Fruit fly (Drosophila melanogaster) whole organism, embryonic: ENCODE results near the gene Torsin.
A peak's percentile ranks its signal among the peaks of the same experiment; 100 is the strongest.

Experiments used
- B-H1 ChIP-seq: fragments of 200-800 bp; sonication (Bioruptor generic); IDR thresholded peaks from 3 replicates; pipeline ENCODE4 v1.3.6; 2022; ENCODE audit warnings: missing biosample characterization, missing genetic modification characterization
- CG10979 ChIP-seq: fragments of 200-800 bp; sonication (Bioruptor generic); optimal IDR thresholded peaks from 2 replicates; lab custom pipeline; 2018; ENCODE audit warnings: missing biosample characterization, mild to moderate bottlenecking, missing genetic modification characterization, moderate library complexity
- CG12236 ChIP-seq: fragments of 200-800 bp; sonication (Bioruptor generic); optimal IDR thresholded peaks from 2 replicates; lab custom pipeline; 2016; ENCODE audit warnings: missing biosample characterization, missing genetic modification characterization
- CG13424 ChIP-seq: fragments of 200-800 bp; sonication (Bioruptor generic); optimal IDR thresholded peaks from 2 replicates; lab custom pipeline; 2019; ENCODE audit warnings: missing biosample characterization, mild to moderate bottlenecking, missing genetic modification characterization, moderate library complexity
- CG13775 ChIP-seq: fragments of 200-800 bp; sonication (Bioruptor generic); optimal IDR thresholded peaks from 3 replicates; lab custom pipeline; 2017; ENCODE audit warnings: missing biosample characterization, mild to moderate bottlenecking, missing genetic modification characterization
- CG14441 ChIP-seq: fragments of 200-800 bp; sonication (Bioruptor generic); IDR thresholded peaks from 2 replicates; pipeline ENCODE4 v1.3.6; 2022; ENCODE audit warnings: missing biosample characterization, missing genetic modification characterization
- CG14667 ChIP-seq: fragments of 200-800 bp; sonication (Bioruptor generic); IDR thresholded peaks from 2 replicates; pipeline ENCODE4 v1.3.6; 2022; ENCODE audit warnings: missing biosample characterization, missing genetic modification characterization
- CG14710 ChIP-seq: fragments of 200-800 bp; sonication (Bioruptor generic); optimal IDR thresholded peaks from 3 replicates; lab custom pipeline; 2019; ENCODE audit warnings: missing biosample characterization, mild to moderate bottlenecking, missing genetic modification characterization, moderate library complexity
- CG1602 ChIP-seq: fragments of 200-800 bp; sonication (Bioruptor generic); optimal IDR thresholded peaks from 3 replicates; lab custom pipeline; 2016; ENCODE audit warnings: missing biosample characterization, missing genetic modification characterization
- CG17385 ChIP-seq: fragments of 200-800 bp; sonication (Bioruptor generic); optimal IDR thresholded peaks from 3 replicates; lab custom pipeline; 2018; ENCODE audit warnings: missing biosample characterization, mild to moderate bottlenecking, missing genetic modification characterization
- CG30020 ChIP-seq: fragments of 200-800 bp; optimal IDR thresholded peaks from 2 replicates; lab custom pipeline; 2019; ENCODE audit warnings: missing biosample characterization, mild to moderate bottlenecking, missing genetic modification characterization, moderate library complexity
- CG32532 ChIP-seq: fragments of 200-800 bp; sonication (Bioruptor generic); IDR thresholded peaks from 2 replicates; pipeline ENCODE4 v1.3.6; 2022; ENCODE audit warnings: missing biosample characterization, missing genetic modification characterization
- CG6272 ChIP-seq: fragments of 200-800 bp; sonication (Bioruptor generic); IDR thresholded peaks from 2 replicates; pipeline ENCODE4 v1.3.6; 2022; ENCODE audit warnings: missing biosample characterization, missing genetic modification characterization
- CG6654 ChIP-seq: fragments of 200-800 bp; sonication (Bioruptor generic); optimal IDR thresholded peaks from 2 replicates; lab custom pipeline; 2017; ENCODE audit warnings: missing biosample characterization, mild to moderate bottlenecking, missing genetic modification characterization
- CG6813 ChIP-seq: fragments of 200-800 bp; sonication (Bioruptor generic); optimal IDR thresholded peaks from 2 replicates; lab custom pipeline; 2017; ENCODE audit warnings: missing biosample characterization, missing genetic modification characterization, mild to moderate bottlenecking, moderate library complexity, missing genetic modification reagents
- CG6854 ChIP-seq: fragments of 200-800 bp; sonication (Bioruptor generic); optimal IDR thresholded peaks from 3 replicates; lab custom pipeline; 2017; ENCODE audit warnings: missing biosample characterization, mild to moderate bottlenecking, missing genetic modification characterization
- CG9727 ChIP-seq: fragments of 200-800 bp; sonication (Bioruptor generic); optimal IDR thresholded peaks from 3 replicates; lab custom pipeline; 2017; ENCODE audit warnings: missing biosample characterization, mild to moderate bottlenecking, missing genetic modification characterization
- CG9817 ChIP-seq: fragments of 200-800 bp; sonication (Bioruptor generic); optimal IDR thresholded peaks from 2 replicates; lab custom pipeline; 2018; ENCODE audit warnings: missing biosample characterization, mild to moderate bottlenecking, missing genetic modification characterization, moderate library complexity
- HLH54F ChIP-seq: fragments of 200-800 bp; sonication (Bioruptor generic); optimal IDR thresholded peaks from 3 replicates; lab custom pipeline; 2016; ENCODE audit warnings: missing biosample characterization, missing genetic modification characterization
- Mes4 ChIP-seq: fragments of 200-800 bp; sonication (Bioruptor generic); optimal IDR thresholded peaks from 2 replicates; lab custom pipeline; 2016; ENCODE audit warnings: missing biosample characterization, missing genetic modification characterization
- NFAT ChIP-seq: fragments of 200-800 bp; sonication (Bioruptor generic); IDR thresholded peaks from 2 replicates; pipeline ENCODE4 v1.3.6; 2022; ENCODE audit warnings: missing biosample characterization, missing genetic modification characterization
- NK7.1 ChIP-seq: fragments of 200-800 bp; sonication (Bioruptor generic); optimal IDR thresholded peaks from 3 replicates; lab custom pipeline; 2016; ENCODE audit warnings: missing biosample characterization, missing genetic modification characterization
- Pdp1 ChIP-seq, 2 experiments: fragments of 200-800 bp; sonication (Bioruptor generic); optimal IDR thresholded peaks; 3 replicates each; lab custom pipeline; 2016; ENCODE audit warnings: missing biosample characterization in 2 of 2, missing genetic modification characterization in 2 of 2, mild to moderate bottlenecking in 1 of 2, moderate library complexity in 1 of 2
- Ptx1 ChIP-seq: fragments of 200-800 bp; sonication (Bioruptor generic); IDR thresholded peaks from 2 replicates; pipeline ENCODE4 v1.3.6; 2022; ENCODE audit warnings: missing biosample characterization, missing genetic modification characterization
- Spps ChIP-seq: fragments of 200-800 bp; sonication (Bioruptor generic); optimal IDR thresholded peaks from 2 replicates; lab custom pipeline; 2018; ENCODE audit warnings: missing biosample characterization, mild to moderate bottlenecking, missing genetic modification characterization
- Sry-δ ChIP-seq: fragments of 200-800 bp; sonication (Bioruptor generic); optimal IDR thresholded peaks from 2 replicates; lab custom pipeline; 2016; ENCODE audit warnings: missing biosample characterization, missing genetic modification characterization
- abd-A ChIP-seq: fragments of 200-800 bp; sonication (Bioruptor generic); optimal IDR thresholded peaks from 3 replicates; lab custom pipeline; 2019; ENCODE audit warnings: missing biosample characterization, mild to moderate bottlenecking, missing genetic modification characterization, moderate library complexity
- ara ChIP-seq: fragments of 200-800 bp; sonication (Bioruptor generic); IDR thresholded peaks from 2 replicates; pipeline ENCODE4 v1.3.6; 2022; ENCODE audit warnings: missing biosample characterization, missing genetic modification characterization
- bab2 ChIP-seq: fragments of 200-800 bp; sonication (Bioruptor generic); optimal IDR thresholded peaks from 2 replicates; lab custom pipeline; 2016; ENCODE audit warnings: missing biosample characterization, missing genetic modification characterization
- cg ChIP-seq: fragments of 200-800 bp; sonication (Bioruptor generic); optimal IDR thresholded peaks from 3 replicates; lab custom pipeline; 2019; ENCODE audit warnings: missing biosample characterization, mild to moderate bottlenecking, missing genetic modification characterization, moderate library complexity
- chif ChIP-seq, 2 experiments: fragments of 200-800 bp; sonication (Bioruptor generic); optimal IDR thresholded peaks; 3 replicates each; lab custom pipeline; 2016; ENCODE audit warnings: missing biosample characterization in 2 of 2, missing genetic modification characterization in 2 of 2
- chinmo ChIP-seq: fragments of 200-800 bp; sonication (Bioruptor generic); IDR thresholded peaks from 4 replicates; pipeline ENCODE4 v1.3.6; 2022; ENCODE audit warnings: missing biosample characterization, missing genetic modification characterization; ENCODE audit not compliant: partially characterized antibody
- chn ChIP-seq: fragments of 200-800 bp; sonication (Bioruptor generic); optimal IDR thresholded peaks from 2 replicates; lab custom pipeline; 2016; ENCODE audit warnings: missing biosample characterization, missing genetic modification characterization
- eve ChIP-seq, 2 experiments: fragments of >200 bp; optimal IDR thresholded peaks; 2 replicates each; lab custom pipeline; 2017; ENCODE audit warnings: missing biosample characterization in 2 of 2, missing genetic modification characterization in 2 of 2
- fd96Cb ChIP-seq: fragments of 200-800 bp; sonication (Bioruptor generic); optimal IDR thresholded peaks from 2 replicates; lab custom pipeline; 2018; ENCODE audit warnings: missing biosample characterization, mild to moderate bottlenecking, missing genetic modification characterization, moderate library complexity
- ftz-f1 ChIP-seq: fragments of 200-800 bp; sonication (Bioruptor generic); optimal IDR thresholded peaks from 2 replicates; lab custom pipeline; 2016; ENCODE audit warnings: missing biosample characterization, missing genetic modification characterization
- gfzf ChIP-seq: fragments of 200-800 bp; sonication (Bioruptor generic); optimal IDR thresholded peaks from 2 replicates; lab custom pipeline; 2016; ENCODE audit warnings: missing biosample characterization, mild to moderate bottlenecking, missing genetic modification characterization, moderate library complexity
- hbn ChIP-seq: fragments of 200-800 bp; sonication (Bioruptor generic); IDR thresholded peaks from 2 replicates; pipeline ENCODE4 v1.3.6; 2022; ENCODE audit warnings: missing biosample characterization, missing genetic modification characterization; ENCODE audit not compliant: partially characterized antibody
- ind ChIP-seq: fragments of 200-800 bp; sonication (Bioruptor generic); optimal IDR thresholded peaks from 3 replicates; lab custom pipeline; 2016; ENCODE audit warnings: missing biosample characterization, missing genetic modification characterization
- klu ChIP-seq: fragments of 200-800 bp; sonication (Bioruptor generic); IDR thresholded peaks from 2 replicates; pipeline ENCODE4 v1.3.6; 2022; ENCODE audit warnings: missing biosample characterization, missing genetic modification characterization
- pnt ChIP-seq: fragments of 200-800 bp; sonication (Bioruptor generic); optimal IDR thresholded peaks from 3 replicates; lab custom pipeline; 2016; ENCODE audit warnings: missing biosample characterization, missing genetic modification characterization
- ro ChIP-seq: fragments of 200-800 bp; sonication (Bioruptor generic); IDR thresholded peaks from 2 replicates; pipeline ENCODE4 v1.3.6; 2022; ENCODE audit warnings: missing biosample characterization, missing genetic modification characterization
- salm ChIP-seq: fragments of 200-800 bp; sonication (Bioruptor generic); optimal IDR thresholded peaks from 2 replicates; lab custom pipeline; 2018; ENCODE audit warnings: missing biosample characterization, mild to moderate bottlenecking, missing genetic modification characterization
- sisA ChIP-seq: fragments of 200-800 bp; sonication (Bioruptor generic); IDR thresholded peaks from 2 replicates; pipeline ENCODE4 v1.3.6; 2022; ENCODE audit warnings: missing biosample characterization, missing genetic modification characterization
- slou ChIP-seq: fragments of 200-800 bp; sonication (Bioruptor generic); optimal IDR thresholded peaks from 3 replicates; lab custom pipeline; 2016; ENCODE audit warnings: missing biosample characterization, missing genetic modification characterization
- ssp ChIP-seq: fragments of 200-800 bp; sonication (Bioruptor generic); IDR thresholded peaks from 2 replicates; pipeline ENCODE4 v1.3.6; 2022; ENCODE audit warnings: missing biosample characterization, missing genetic modification characterization
- stwl ChIP-seq: fragments of 200-800 bp; sonication (Bioruptor generic); optimal IDR thresholded peaks from 3 replicates; lab custom pipeline; 2018; ENCODE audit warnings: missing biosample characterization, mild to moderate bottlenecking, missing genetic modification characterization, moderate library complexity
- tna ChIP-seq: fragments of 200-800 bp; sonication (Bioruptor generic); IDR thresholded peaks from 2 replicates; pipeline ENCODE4 v1.3.6; 2022; ENCODE audit warnings: missing biosample characterization, missing genetic modification characterization; ENCODE audit not compliant: partially characterized antibody
- zfh2 ChIP-seq: fragments of 200-800 bp; sonication (Bioruptor generic); optimal IDR thresholded peaks from 2 replicates; lab custom pipeline; 2016; ENCODE audit warnings: missing biosample characterization, missing genetic modification characterization

The Torsin gene

dm6 chrX:4616865-4617669 is 32.8 kb downstream of the Torsin start, which contains the start of gene peb (continued):
- TF ChIP-seq bab2 (GFP tag; lab: Kevin White, UChicago) (peak; percentile 74), CG30020 (tag; lab: Kevin White, UChicago) (peak; percentile 16), CG17385 (GFP tag; lab: Kevin White, UChicago) (peak; percentile 90), CG6654 (GFP tag; lab: Kevin White, UChicago) (no peak), cg (GFP tag; lab: Kevin White, UChicago) (peak; percentile 78), sisA (GFP tag; lab: Robert Waterston, UW) (peak; percentile 52), CG6813 (GFP tag; lab: Kevin White, UChicago) (no peak), CG12236 (GFP tag; lab: Kevin White, UChicago) (peak; percentile 33), Spps (tag; lab: Kevin White, UChicago) (peak; percentile 29), CG13775 (GFP tag; lab: Kevin White, UChicago) (peak; percentile 53), pnt (GFP tag; lab: Kevin White, UChicago) (peak; percentile 76), Mes4 (GFP tag; lab: Kevin White, UChicago) (peak; percentile 45), CG14441 (GFP tag; lab: Robert Waterston, UW) (no peak), tna (no peak), CG14667 (GFP tag; lab: Robert Waterston, UW) (no peak), Ptx1 (peak; percentile 61), Sry-δ (peak; percentile 9), CG13424 (tag; lab: Kevin White, UChicago) (peak; percentile 49), stwl (tag; lab: Kevin White, UChicago) (no peak), ro (no peak), klu (GFP tag; lab: Robert Waterston, UW) (no peak), CG14710 (peak; percentile 70), chinmo (GFP tag; lab: Robert Waterston, UW) (peak; percentile 58; the same call in 1 of the 4 replicates), CG6854 (GFP tag; lab: Kevin White, UChicago) (no peak), CG1602 (GFP tag; lab: Kevin White, UChicago) (peak; percentile 66), zfh2 (no peak), CG6272 (GFP tag; lab: Robert Waterston, UW) (no peak), chif (GFP tag; optimal IDR thresholded peaks at IDR 0.05; lab: Kevin White, UChicago) (peak in 1 of 2 experiments; percentile 77), CG9817 (tag; lab: Kevin White, UChicago) (no peak), HLH54F (peak; percentile 20), gfzf (no peak), chn (peak; percentile 64), salm (no peak), CG9727 (GFP tag; lab: Kevin White, UChicago) (peak; percentile 79), CG10979 (tag; lab: Kevin White, UChicago) (peak; percentile 72), ara (GFP tag; lab: Robert Waterston, UW) (peak; percentile 28; the same call in 1 of the 2 replicates), B-H1 (peak; percentile 34; the same call in 2 of the 3 replicates), CG32532 (GFP tag; lab: Robert Waterston, UW) (no peak), abd-A (no peak), slou (GFP tag; lab: Kevin White, UChicago) (no peak), eve (GFP tag; optimal IDR thresholded peaks at IDR 0.05; lab: Kevin White, UChicago) (peak in 1 of 2 experiments; percentile 62), hbn (GFP tag; lab: Robert Waterston, UW) (no peak; the same call in 1 of the 2 replicates), ssp (GFP tag; lab: Robert Waterston, UW) (peak; percentile 44), fd96Cb (peak; percentile 55), ind (GFP tag; lab: Kevin White, UChicago) (peak; percentile 16), NK7.1 (GFP tag; lab: Kevin White, UChicago) (peak; percentile 57), NFAT (no peak), Pdp1 (GFP tag; optimal IDR thresholded peaks at IDR 0.05; lab: Kevin White, UChicago) (peak; percentile 65 to 73), ftz-f1 (no peak)
